Fruit fly (Drosophila melanogaster) whole organism, embryonic: Measurements from ENCODE around the gene Coa8.
A peak's percentile ranks its signal among the peaks of the same experiment; 100 is the strongest.

Experiments used
- CG10543 ChIP-seq: fragments of 200-800 bp; sonication (Bioruptor generic); optimal IDR thresholded peaks from 3 replicates; lab custom pipeline; 2017; ENCODE audit warnings: missing biosample characterization, mild to moderate bottlenecking, missing genetic modification characterization, moderate library complexity
- CG11247 ChIP-seq: fragments of 200-800 bp; sonication (Bioruptor generic); IDR thresholded peaks from 2 replicates; pipeline ENCODE4 v1.3.6; 2022; ENCODE audit warnings: missing biosample characterization, missing genetic modification characterization
- CG12155 ChIP-seq: fragments of 200-800 bp; sonication (Bioruptor generic); optimal IDR thresholded peaks from 3 replicates; lab custom pipeline; 2016; ENCODE audit warnings: missing biosample characterization, missing genetic modification characterization
- CG13287 ChIP-seq: fragments of 200-800 bp; sonication (Bioruptor generic); IDR thresholded peaks from 2 replicates; pipeline ENCODE4 v1.3.6; 2022; ENCODE audit warnings: missing biosample characterization, missing genetic modification characterization; ENCODE audit not compliant: partially characterized antibody
- CG13424 ChIP-seq: fragments of 200-800 bp; sonication (Bioruptor generic); optimal IDR thresholded peaks from 2 replicates; lab custom pipeline; 2019; ENCODE audit warnings: missing biosample characterization, mild to moderate bottlenecking, missing genetic modification characterization, moderate library complexity
- CG15696 ChIP-seq: fragments of 200-800 bp; sonication (Bioruptor generic); optimal IDR thresholded peaks from 2 replicates; lab custom pipeline; 2019; ENCODE audit warnings: missing biosample characterization, mild to moderate bottlenecking, missing genetic modification characterization, moderate library complexity
- CG1603 ChIP-seq: fragments of 200-800 bp; sonication (Bioruptor generic); optimal IDR thresholded peaks from 2 replicates; lab custom pipeline; 2019; ENCODE audit warnings: missing biosample characterization, mild to moderate bottlenecking, missing genetic modification characterization, moderate library complexity
- CG18011 ChIP-seq: fragments of 200-800 bp; sonication (Bioruptor generic); optimal IDR thresholded peaks from 2 replicates; lab custom pipeline; 2017; ENCODE audit warnings: missing biosample characterization, missing genetic modification characterization, mild to moderate bottlenecking, moderate library complexity, missing genotype
- CG1832 ChIP-seq: fragments of 200-800 bp; sonication (Bioruptor generic); optimal IDR thresholded peaks from 2 replicates; lab custom pipeline; 2017; ENCODE audit warnings: missing biosample characterization, mild to moderate bottlenecking, missing genetic modification characterization, inconsistent platforms
- CG18764 ChIP-seq: fragments of 200-800 bp; sonication (Bioruptor generic); optimal IDR thresholded peaks from 3 replicates; lab custom pipeline; 2016; ENCODE audit warnings: missing biosample characterization, missing genetic modification characterization
- CG2120 ChIP-seq: fragments of 200-800 bp; sonication (Bioruptor generic); optimal IDR thresholded peaks from 3 replicates; lab custom pipeline; 2016; ENCODE audit warnings: missing biosample characterization, missing genetic modification characterization
- CG30020 ChIP-seq: fragments of 200-800 bp; optimal IDR thresholded peaks from 2 replicates; lab custom pipeline; 2019; ENCODE audit warnings: missing biosample characterization, mild to moderate bottlenecking, missing genetic modification characterization, moderate library complexity
- CG31224 ChIP-seq: fragments of 200-800 bp; sonication (Bioruptor generic); IDR thresholded peaks from 2 replicates; pipeline ENCODE4 v1.3.6; 2022; ENCODE audit warnings: missing biosample characterization, missing genetic modification characterization
- CG3163 ChIP-seq: fragments of 200-800 bp; sonication (Bioruptor generic); optimal IDR thresholded peaks from 3 replicates; lab custom pipeline; 2016; ENCODE audit warnings: missing biosample characterization, missing genetic modification characterization
- CG32767 ChIP-seq: fragments of 200-800 bp; sonication (Bioruptor generic); IDR thresholded peaks from 2 replicates; pipeline ENCODE4 v1.3.6; 2022; ENCODE audit warnings: missing biosample characterization, missing genetic modification characterization
- CG3847 ChIP-seq: fragments of 200-800 bp; sonication (Bioruptor generic); IDR thresholded peaks from 2 replicates; pipeline ENCODE4 v1.3.6; 2022; ENCODE audit warnings: missing biosample characterization, missing genetic modification characterization
- CG4328 ChIP-seq: fragments of 200-800 bp; sonication (Bioruptor generic); optimal IDR thresholded peaks from 3 replicates; lab custom pipeline; 2017; ENCODE audit warnings: missing biosample characterization, missing genetic modification reagents, missing genetic modification characterization
- CTCF ChIP-seq: fragments of 200-800 bp; sonication (Bioruptor generic); optimal IDR thresholded peaks from 2 replicates; lab custom pipeline; 2017; ENCODE audit warnings: missing biosample characterization, mild to moderate bottlenecking, missing genetic modification characterization, moderate library complexity
- Elba2 ChIP-seq: fragments of 200-800 bp; sonication (Bioruptor generic); optimal IDR thresholded peaks from 3 replicates; lab custom pipeline; 2016; ENCODE audit warnings: missing biosample characterization, missing genetic modification characterization
- Ets97D ChIP-seq: fragments of 200-800 bp; sonication (Bioruptor generic); optimal IDR thresholded peaks from 3 replicates; lab custom pipeline; 2016; ENCODE audit warnings: missing biosample characterization, missing genetic modification characterization
- Fer1 ChIP-seq: fragments of 200-800 bp; sonication (Bioruptor generic); optimal IDR thresholded peaks from 2 replicates; lab custom pipeline; 2017; ENCODE audit warnings: missing biosample characterization, mild to moderate bottlenecking, missing genetic modification characterization
- Hr3 ChIP-seq: fragments of 200-800 bp; sonication (Bioruptor generic); optimal IDR thresholded peaks from 3 replicates; lab custom pipeline; 2016; ENCODE audit warnings: missing biosample characterization, missing genetic modification characterization
- NFAT ChIP-seq: fragments of 200-800 bp; sonication (Bioruptor generic); IDR thresholded peaks from 2 replicates; pipeline ENCODE4 v1.3.6; 2022; ENCODE audit warnings: missing biosample characterization, missing genetic modification characterization
- NfI ChIP-seq: fragments of 200-800 bp; sonication (Bioruptor generic); optimal IDR thresholded peaks from 3 replicates; lab custom pipeline; 2018; ENCODE audit warnings: missing biosample characterization, mild to moderate bottlenecking, missing genetic modification characterization, moderate library complexity
- Oli ChIP-seq: fragments of 200-800 bp; sonication (Bioruptor generic); optimal IDR thresholded peaks from 2 replicates; lab custom pipeline; 2018; ENCODE audit warnings: missing biosample characterization, mild to moderate bottlenecking, missing genetic modification characterization, moderate library complexity
- Tbp ChIP-seq: fragments of >200 bp; optimal IDR thresholded peaks from 2 replicates; lab custom pipeline; 2018; ENCODE audit warnings: missing biosample characterization, missing genetic modification characterization
- ase ChIP-seq: fragments of 200-800 bp; sonication (Bioruptor generic); IDR thresholded peaks from 3 replicates; pipeline ENCODE4 v1.3.6; 2022; ENCODE audit warnings: missing biosample characterization, missing genetic modification characterization
- bab2 ChIP-seq: fragments of 200-800 bp; sonication (Bioruptor generic); optimal IDR thresholded peaks from 2 replicates; lab custom pipeline; 2016; ENCODE audit warnings: missing biosample characterization, missing genetic modification characterization
- cato ChIP-seq: fragments of 200-800 bp; sonication (Bioruptor generic); optimal IDR thresholded peaks from 2 replicates; lab custom pipeline; 2016; ENCODE audit warnings: missing biosample characterization, missing genetic modification characterization, borderline replicate concordance
- chif ChIP-seq, 2 experiments: fragments of 200-800 bp; sonication (Bioruptor generic); optimal IDR thresholded peaks; 3 replicates each; lab custom pipeline; 2016; ENCODE audit warnings: missing biosample characterization in 2 of 2, missing genetic modification characterization in 2 of 2
- chinmo ChIP-seq: fragments of 200-800 bp; sonication (Bioruptor generic); IDR thresholded peaks from 4 replicates; pipeline ENCODE4 v1.3.6; 2022; ENCODE audit warnings: missing biosample characterization, missing genetic modification characterization; ENCODE audit not compliant: partially characterized antibody
- corto ChIP-seq: fragments of 200-800 bp; sonication (Bioruptor generic); optimal IDR thresholded peaks from 2 replicates; lab custom pipeline; 2016; ENCODE audit warnings: missing biosample characterization, mild to moderate bottlenecking, missing genetic modification characterization, moderate library complexity
- da ChIP-seq: fragments of 200-800 bp; sonication (Bioruptor generic); optimal IDR thresholded peaks from 2 replicates; lab custom pipeline; 2016; ENCODE audit warnings: missing biosample characterization, missing genetic modification characterization
- fu2 ChIP-seq: fragments of 200-800 bp; sonication (Bioruptor generic); optimal IDR thresholded peaks from 2 replicates; lab custom pipeline; 2016; ENCODE audit warnings: missing biosample characterization, missing genetic modification characterization
- gce ChIP-seq: fragments of 200-800 bp; sonication (Bioruptor generic); IDR thresholded peaks from 3 replicates; pipeline ENCODE4 v1.3.6; 2022; ENCODE audit warnings: missing biosample characterization, missing genetic modification characterization
- gcm2 ChIP-seq: fragments of 200-800 bp; sonication (Bioruptor generic); optimal IDR thresholded peaks from 2 replicates; lab custom pipeline; 2016; ENCODE audit warnings: missing biosample characterization, missing genetic modification characterization
- klu ChIP-seq: fragments of 200-800 bp; sonication (Bioruptor generic); IDR thresholded peaks from 2 replicates; pipeline ENCODE4 v1.3.6; 2022; ENCODE audit warnings: missing biosample characterization, missing genetic modification characterization
- lilli ChIP-seq: fragments of 200-800 bp; sonication (Bioruptor generic); optimal IDR thresholded peaks from 3 replicates; lab custom pipeline; 2016; ENCODE audit warnings: missing biosample characterization, missing genetic modification characterization
- nom ChIP-seq: fragments of 200-800 bp; sonication (Bioruptor generic); optimal IDR thresholded peaks from 2 replicates; lab custom pipeline; 2017; ENCODE audit warnings: missing biosample characterization, missing genetic modification characterization, mild to moderate bottlenecking, moderate library complexity, missing genetic modification reagents
- pb ChIP-seq: fragments of 200-800 bp; sonication (Bioruptor generic); optimal IDR thresholded peaks from 3 replicates; lab custom pipeline; 2016; ENCODE audit warnings: missing biosample characterization, missing genetic modification characterization
- phol ChIP-seq: fragments of 200-800 bp; sonication (Bioruptor generic); optimal IDR thresholded peaks from 3 replicates; lab custom pipeline; 2018; ENCODE audit warnings: missing biosample characterization, mild to moderate bottlenecking, missing genetic modification characterization, moderate library complexity
- pnt ChIP-seq: fragments of 200-800 bp; sonication (Bioruptor generic); optimal IDR thresholded peaks from 3 replicates; lab custom pipeline; 2016; ENCODE audit warnings: missing biosample characterization, missing genetic modification characterization
- pum ChIP-seq: fragments of 200-800 bp; sonication (Bioruptor generic); optimal IDR thresholded peaks from 2 replicates; lab custom pipeline; 2016; ENCODE audit warnings: missing biosample characterization, missing genetic modification characterization
- ranshi ChIP-seq: fragments of 200-800 bp; sonication (Bioruptor generic); IDR thresholded peaks from 2 replicates; pipeline ENCODE4 v1.3.6; 2022; ENCODE audit warnings: missing biosample characterization, missing genetic modification characterization
- rib ChIP-seq: fragments of 200-800 bp; sonication (Bioruptor generic); IDR thresholded peaks from 2 replicates; pipeline ENCODE4 v1.3.6; 2022; ENCODE audit warnings: missing biosample characterization, missing genetic modification characterization
- sens-2 ChIP-seq: fragments of 200-800 bp; sonication (Bioruptor generic); IDR thresholded peaks from 2 replicates; pipeline ENCODE4 v1.3.6; 2022; ENCODE audit warnings: missing biosample characterization, missing genetic modification characterization
- seq ChIP-seq: fragments of 200-800 bp; sonication (Bioruptor generic); IDR thresholded peaks from 2 replicates; pipeline ENCODE4 v1.3.6; 2022; ENCODE audit warnings: missing biosample characterization, missing genetic modification characterization
- stwl ChIP-seq: fragments of 200-800 bp; sonication (Bioruptor generic); optimal IDR thresholded peaks from 3 replicates; lab custom pipeline; 2018; ENCODE audit warnings: missing biosample characterization, mild to moderate bottlenecking, missing genetic modification characterization, moderate library complexity
- wor ChIP-seq: fragments of 200-800 bp; sonication (Bioruptor generic); IDR thresholded peaks from 2 replicates; pipeline ENCODE4 v1.3.6; 2022; ENCODE audit warnings: missing biosample characterization, missing genetic modification characterization

Coa8 gene

dm6 chrX:1903077-1903476 lies 23.0 kb downstream of the Coa8 start, which contains the start of gene CG32801:
Gene CG32801, minus strand, starts transcription at chrX:1903177.
- no peak for TF ChIP-seq gcm2 (GFP tag; lab: Kevin White, UChicago)
- no peak for TF ChIP-seq klu (GFP tag; lab: Robert Waterston, UW)
- TF ChIP-seq Hr3 (GFP tag; lab: Kevin White, UChicago), result no peak
- TF ChIP-seq gce (GFP tag; lab: Robert Waterston, UW), result no peak
- no peak for TF ChIP-seq Ets97D (GFP tag; lab: Kevin White, UChicago)
- no peak for TF ChIP-seq fu2 (GFP tag; lab: Kevin White, UChicago)
- TF ChIP-seq CG15696 (tag; lab: Kevin White, UChicago), result no peak
- TF ChIP-seq CG1832 (GFP tag; lab: Kevin White, UChicago), result no peak

DNA sequence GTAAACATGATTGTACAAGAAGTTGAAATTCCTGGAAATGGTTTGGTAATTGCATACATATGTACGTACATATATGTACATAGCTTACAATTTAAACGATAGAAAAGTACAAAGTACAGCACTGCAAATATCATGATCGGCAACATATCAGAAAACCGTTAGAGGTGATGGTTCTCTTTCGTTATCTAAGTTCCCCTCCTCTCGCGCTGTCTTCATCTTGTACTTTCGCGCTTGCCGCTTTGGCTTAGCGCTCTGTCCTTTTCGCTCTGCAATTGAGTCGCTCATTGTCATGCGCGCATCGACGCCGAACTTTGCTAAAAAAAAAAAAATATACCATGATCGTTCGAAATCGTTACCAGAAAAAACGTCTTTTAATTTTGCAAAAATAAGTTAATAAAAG lies 23.9 kb downstream of the Coa8 start:
- TF ChIP-seq pum, result no peak
- TF ChIP-seq nom (GFP tag; lab: Kevin White, UChicago), result no peak
- TF ChIP-seq CG11247 (GFP tag; lab: Robert Waterston, UW), result no peak
- no peak for TF ChIP-seq rib (GFP tag; lab: Robert Waterston, UW)
- no peak for TF ChIP-seq chif (GFP tag; optimal IDR thresholded peaks at IDR 0.05; lab: Kevin White, UChicago)
- no peak for TF ChIP-seq CG32767 (GFP tag; lab: Robert Waterston, UW)
- no peak for TF ChIP-seq Elba2 (GFP tag; lab: Kevin White, UChicago)
- TF ChIP-seq ase (GFP tag; lab: Robert Waterston, UW), result no peak
- no peak for TF ChIP-seq Tbp
- TF ChIP-seq CG4328 (GFP tag; lab: Kevin White, UChicago), result no peak
- TF ChIP-seq CTCF (GFP tag; lab: Kevin White, UChicago), result no peak
- no peak for TF ChIP-seq wor (GFP tag; lab: Robert Waterston, UW)

dm6 chrX:1907727-1908264 lies 27.7 kb downstream of the Coa8 start, which contains the start of gene mip130:
Gene mip130, plus strand, starts transcription at chrX:1908239.
- TF ChIP-seq pnt (GFP tag; lab: Kevin White, UChicago) (peak; percentile 46), CG2120 (peak; percentile 57), CG18011 (GFP tag; lab: Kevin White, UChicago) (no peak), CG1603 (tag; lab: Kevin White, UChicago) (peak; percentile 50), stwl (tag; lab: Kevin White, UChicago) (peak; percentile 42), CG12155 (GFP tag; lab: Kevin White, UChicago) (peak; percentile 38), NfI (peak; percentile 46), CG3163 (GFP tag; lab: Kevin White, UChicago) (no peak), lilli (GFP tag; lab: Kevin White, UChicago) (peak; percentile 11), gce (GFP tag; lab: Robert Waterston, UW) (no peak), CG10543 (GFP tag; lab: Kevin White, UChicago) (peak; percentile 60), seq (GFP tag; lab: Robert Waterston, UW) (0 out of 2 replicates have a peak, but pooled peaks have one; percentile 23), CG13287 (GFP tag; lab: Robert Waterston, UW) (peak; percentile 81), CG31224 (GFP tag; lab: Robert Waterston, UW) (no peak), sens-2 (no peak), Fer1 (peak; percentile 63), Oli (tag; lab: Kevin White, UChicago) (peak; percentile 55), phol (tag; lab: Kevin White, UChicago) (peak; percentile 40), corto (no peak), pb (GFP tag; lab: Kevin White, UChicago) (peak; percentile 17), bab2 (GFP tag; lab: Kevin White, UChicago) (no peak), ranshi (GFP tag; lab: Robert Waterston, UW) (0 out of 2 replicates have a peak, but pooled peaks have one; percentile 41), CG3847 (GFP tag; lab: Robert Waterston, UW) (peak; percentile 31; the same call in 1 of the 2 replicates), chinmo (GFP tag; lab: Robert Waterston, UW) (0 out of 4 replicates have a peak, but pooled peaks have one; percentile 32), CG18764 (GFP tag; lab: Kevin White, UChicago) (peak; percentile 28), CG30020 (tag; lab: Kevin White, UChicago) (peak; percentile 12), NFAT (peak; percentile 32; the same call in 1 of the 2 replicates), CG13424 (tag; lab: Kevin White, UChicago) (peak; percentile 35), cato (GFP tag; lab: Kevin White, UChicago) (no peak), da (no peak)
